Worm (Caenorhabditis elegans): ENCODE measurements around the gene vha-13.
A peak's percentile ranks its signal among the peaks of the same experiment; 100 is the strongest.

ce11 chrV:14350949-14351348, 560 bp upstream of the vha-13 start:
- TF ChIP-seq ceh-13 (GFP tag; optimal IDR thresholded peaks at IDR 0.05): no peak
- no peak for TF ChIP-seq hnd-1 (tag; optimal IDR thresholded peaks at IDR 0.05)
- no peak for TF ChIP-seq ama-1 (optimal IDR thresholded peaks at IDR 0.05)
- TF ChIP-seq hmbx-1 (tag; optimal IDR thresholded peaks at IDR 0.05): no peak
- no peak for TF ChIP-seq flt-1 (GFP tag; IDR thresholded peaks at IDR 0.05)
- peak; percentile 7 for TF ChIP-seq F13C5.2 (tag; optimal IDR thresholded peaks at IDR 0.05)
- no peak for TF ChIP-seq tbx-37 (GFP tag; conservative IDR thresholded peaks at IDR 0.05)
- TF ChIP-seq ets-7 (tag; optimal IDR thresholded peaks at IDR 0.05): no peak
- TF ChIP-seq tbx-11 (GFP tag; IDR thresholded peaks at IDR 0.05): no peak

Data from whole organism, early embryonic.